Worm (Caenorhabditis elegans): ENCODE results near the gene Y41D4B.17.
A peak's percentile ranks its signal among the peaks of the same experiment; 100 is the strongest.

Gene Y41D4B.17

DNA sequence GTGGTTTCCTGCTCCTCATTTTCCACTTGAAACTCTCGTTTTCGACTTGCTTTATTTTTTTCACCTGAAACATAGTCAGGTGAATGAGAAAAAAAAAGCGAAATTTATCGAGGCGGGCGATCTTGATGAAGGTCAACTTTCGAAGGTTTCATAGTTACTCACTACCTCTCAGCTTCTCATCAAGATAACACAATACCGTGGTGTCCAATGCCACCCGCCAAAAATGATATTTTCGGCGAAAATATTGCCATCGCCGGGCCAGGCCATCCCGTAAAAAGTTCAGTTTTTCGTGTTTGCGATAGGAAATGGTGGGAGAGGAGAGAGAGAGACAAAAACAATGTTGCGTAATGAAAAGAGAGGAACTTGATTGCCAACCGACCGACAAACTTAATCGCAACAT lies 12.8 kb upstream of the Y41D4B.17 start (continued):
- no peak for TF ChIP-seq tbx-2 (tag; optimal IDR thresholded peaks at IDR 0.05)
- no peak for TF ChIP-seq Y116A8C.19 (tag; optimal IDR thresholded peaks at IDR 0.05; ENCODE audit: borderline replicate concordance)
- TF ChIP-seq fkh-4 (tag; optimal IDR thresholded peaks at IDR 0.05; ENCODE audit: borderline replicate concordance), result no peak
- no peak for TF ChIP-seq vab-15 (tag; optimal IDR thresholded peaks at IDR 0.05)
- no peak for TF ChIP-seq ztf-4 (tag; optimal IDR thresholded peaks at IDR 0.05)
- no peak for TF ChIP-seq mep-1 (tag; optimal IDR thresholded peaks at IDR 0.05)

- TF ChIP-seq ceh-82 (tag; optimal IDR thresholded peaks at IDR 0.05) (no peak), rnt-1 (tag; optimal IDR thresholded peaks at IDR 0.05) (peak; percentile 22), snpc-4 (tag; optimal IDR thresholded peaks at IDR 0.05) (no peak), elt-3 (tag; optimal IDR thresholded peaks at IDR 0.05) (no peak), blmp-1 (tag; optimal IDR thresholded peaks at IDR 0.05) (peak; percentile 32), nhr-28 (tag; optimal IDR thresholded peaks at IDR 0.05) (no peak), unc-98 (GFP tag; IDR thresholded peaks at IDR 0.05) (no peak), nhr-85 (tag) (peak; percentile 86), lir-3 (tag; optimal IDR thresholded peaks at IDR 0.05; ENCODE audit: poor library complexity) (no peak), nhr-47 (tag; optimal IDR thresholded peaks at IDR 0.05) (no peak), unc-62 (GFP tag; optimal IDR thresholded peaks at IDR 0.05) (no peak), nhr-77 (tag; optimal IDR thresholded peaks at IDR 0.05) (no peak), jun-1 (tag; optimal IDR thresholded peaks at IDR 0.05) (no peak), xbp-1 (tag; optimal IDR thresholded peaks at IDR 0.05) (no peak), ets-5 (GFP tag; IDR thresholded peaks at IDR 0.05) (no peak), alr-1 (tag; optimal IDR thresholded peaks at IDR 0.05; ENCODE audit: borderline replicate concordance) (no peak), C16A3.4 (tag; optimal IDR thresholded peaks at IDR 0.05) (no peak), snu-23 (GFP tag; optimal IDR thresholded peaks at IDR 0.05) (peak; percentile 9), sptf-1 (tag; optimal IDR thresholded peaks at IDR 0.05) (no peak), ama-1 (optimal IDR thresholded peaks at IDR 0.05) (peak; percentile 25), unc-86 (tag; optimal IDR thresholded peaks at IDR 0.05) (no peak), mdl-1 (tag; optimal IDR thresholded peaks at IDR 0.05) (no peak), nhr-84 (tag; optimal IDR thresholded peaks at IDR 0.05) (no peak), pax-3 (tag; optimal IDR thresholded peaks at IDR 0.05) (no peak), lin-13 (GFP tag; optimal IDR thresholded peaks at IDR 0.05) (no peak), fkh-10 (GFP tag; optimal IDR thresholded peaks at IDR 0.05) (no peak), aly-2 (tag; optimal IDR thresholded peaks at IDR 0.05) (no peak), zip-4 (GFP tag; optimal IDR thresholded peaks at IDR 0.05) (no peak), lin-35 (GFP tag; optimal IDR thresholded peaks at IDR 0.05) (no peak), ceh-8 (GFP tag; optimal IDR thresholded peaks at IDR 0.05) (no peak), dpl-1 (GFP tag; optimal IDR thresholded peaks at IDR 0.05) (no peak), efl-1 (optimal IDR thresholded peaks at IDR 0.05) (no peak), efl-1 (GFP tag; optimal IDR thresholded peaks at IDR 0.05 in 1 of 2) (peak in 1 of 2 experiments; percentile 77), unc-30 (tag; optimal IDR thresholded peaks at IDR 0.05) (no peak), pag-3 (tag; optimal IDR thresholded peaks at IDR 0.05; ENCODE audit: borderline replicate concordance, insufficient read depth) (no peak), irx-1 (tag; optimal IDR thresholded peaks at IDR 0.05) (no peak), mab-9 (GFP tag; IDR thresholded peaks at IDR 0.05) (no peak), swsn-7 (tag; optimal IDR thresholded peaks at IDR 0.05) (no peak), hlh-17 (GFP tag; optimal IDR thresholded peaks at IDR 0.05; ENCODE audit: borderline replicate concordance) (no peak), nhr-76 (tag; optimal IDR thresholded peaks at IDR 0.05) (no peak), C34B4.2 (tag; optimal IDR thresholded peaks at IDR 0.05) (no peak), ztf-4 (tag; optimal IDR thresholded peaks at IDR 0.05) (peak; percentile 6), ceh-63 (GFP tag; optimal IDR thresholded peaks at IDR 0.05) (no peak), vab-15 (tag; optimal IDR thresholded peaks at IDR 0.05) (no peak), ztf-11 (tag; optimal IDR thresholded peaks at IDR 0.05) (no peak), egl-27 (tag; optimal IDR thresholded peaks at IDR 0.05) (no peak), skn-1 (tag; optimal IDR thresholded peaks at IDR 0.05) (no peak), ceh-88 (GFP tag; IDR thresholded peaks at IDR 0.05) (no peak)
These were observed 11.4 kb upstream of the Y41D4B.17 start, which contains the start of gene col-107 for ce11 chrIV:1548457-1548861. TSS of gene col-107 (plus strand) at chrIV:1548721.
